Fruit fly (Drosophila melanogaster) whole organism, embryonic: ENCODE data around the gene Lgr1.

Experiments used
- Abd-B ChIP-seq: fragments of 200-800 bp; sonication (Bioruptor generic); optimal IDR thresholded peaks from 2 replicates; lab custom pipeline; 2018; ENCODE audit warnings: missing biosample characterization, mild to moderate bottlenecking, missing genetic modification characterization, moderate library complexity
- Ada2b ChIP-seq: fragments of 200-800 bp; sonication (Bioruptor generic); IDR thresholded peaks from 2 replicates; pipeline ENCODE4 v1.3.6; 2022; ENCODE audit warnings: missing biosample characterization, missing genetic modification characterization
- Adf1 ChIP-seq: fragments of 200-800 bp; sonication (Bioruptor generic); IDR thresholded peaks from 2 replicates; pipeline ENCODE4 v1.3.6; 2022; ENCODE audit warnings: missing biosample characterization, missing genetic modification characterization
- Atf6 ChIP-seq: fragments of 200-800 bp; sonication (Bioruptor generic); IDR thresholded peaks from 2 replicates; pipeline ENCODE4 v1.3.6; 2022; ENCODE audit warnings: missing biosample characterization, missing genetic modification characterization
- CG10209 ChIP-seq: fragments of 200-800 bp; sonication (Bioruptor generic); optimal IDR thresholded peaks from 3 replicates; lab custom pipeline; 2017; ENCODE audit warnings: missing biosample characterization, mild to moderate bottlenecking, missing genetic modification characterization, missing genetic modification reagents
- CG10543 ChIP-seq: fragments of 200-800 bp; sonication (Bioruptor generic); optimal IDR thresholded peaks from 3 replicates; lab custom pipeline; 2017; ENCODE audit warnings: missing biosample characterization, mild to moderate bottlenecking, missing genetic modification characterization, moderate library complexity
- CG11085 ChIP-seq: fragments of 200-800 bp; sonication (Bioruptor generic); IDR thresholded peaks from 2 replicates; pipeline ENCODE4 v1.3.6; 2022; ENCODE audit warnings: missing biosample characterization, missing genetic modification characterization
- CG11560 ChIP-seq: fragments of 200-800 bp; sonication (Bioruptor generic); IDR thresholded peaks from 3 replicates; pipeline ENCODE4 v1.3.6; 2022; ENCODE audit warnings: missing biosample characterization, missing genetic modification characterization
- CG12299 ChIP-seq: fragments of 200-800 bp; sonication (Bioruptor generic); optimal IDR thresholded peaks from 2 replicates; lab custom pipeline; 2018; ENCODE audit warnings: missing biosample characterization, mild to moderate bottlenecking, missing genetic modification characterization
- CG14050 ChIP-seq: fragments of 200-800 bp; sonication (Bioruptor generic); IDR thresholded peaks from 3 replicates; pipeline ENCODE4 v1.3.6; 2022; ENCODE audit warnings: missing biosample characterization, missing genetic modification characterization
- CG14441 ChIP-seq: fragments of 200-800 bp; sonication (Bioruptor generic); IDR thresholded peaks from 2 replicates; pipeline ENCODE4 v1.3.6; 2022; ENCODE audit warnings: missing biosample characterization, missing genetic modification characterization
- CG17802 ChIP-seq: fragments of 200-800 bp; sonication (Bioruptor generic); optimal IDR thresholded peaks from 2 replicates; lab custom pipeline; 2018; ENCODE audit warnings: missing biosample characterization, mild to moderate bottlenecking, missing genetic modification characterization, moderate library complexity
- CG33557 ChIP-seq: fragments of 200-800 bp; sonication (Bioruptor generic); optimal IDR thresholded peaks from 2 replicates; lab custom pipeline; 2019; ENCODE audit warnings: missing biosample characterization, mild to moderate bottlenecking, missing genetic modification characterization, moderate library complexity
- CG3847 ChIP-seq: fragments of 200-800 bp; sonication (Bioruptor generic); IDR thresholded peaks from 2 replicates; pipeline ENCODE4 v1.3.6; 2022; ENCODE audit warnings: missing biosample characterization, missing genetic modification characterization
- CG4404 ChIP-seq: fragments of 200-800 bp; sonication (Bioruptor generic); IDR thresholded peaks from 2 replicates; pipeline ENCODE4 v1.3.6; 2022; ENCODE audit warnings: missing biosample characterization, missing genetic modification characterization
- CG5245 ChIP-seq: fragments of 200-800 bp; sonication (Bioruptor generic); optimal IDR thresholded peaks from 3 replicates; lab custom pipeline; 2016; ENCODE audit warnings: missing biosample characterization, missing genetic modification characterization
- CG6765 ChIP-seq: fragments of 200-800 bp; sonication (Bioruptor generic); optimal IDR thresholded peaks from 3 replicates; lab custom pipeline; 2017; ENCODE audit warnings: missing biosample characterization, mild to moderate bottlenecking, missing genetic modification characterization
- CG6813 ChIP-seq: fragments of 200-800 bp; sonication (Bioruptor generic); optimal IDR thresholded peaks from 2 replicates; lab custom pipeline; 2017; ENCODE audit warnings: missing biosample characterization, missing genetic modification characterization, mild to moderate bottlenecking, moderate library complexity, missing genetic modification reagents
- CG7556 ChIP-seq: fragments of 200-800 bp; sonication (Bioruptor generic); optimal IDR thresholded peaks from 2 replicates; lab custom pipeline; 2017; ENCODE audit warnings: missing biosample characterization, mild to moderate bottlenecking, missing genetic modification characterization
- CG7786 ChIP-seq: fragments of 200-800 bp; sonication (Bioruptor generic); optimal IDR thresholded peaks from 2 replicates; lab custom pipeline; 2016; ENCODE audit warnings: missing biosample characterization, missing genetic modification characterization
- CG7928 ChIP-seq: fragments of 200-800 bp; sonication (Bioruptor generic); optimal IDR thresholded peaks from 2 replicates; lab custom pipeline; 2017; ENCODE audit warnings: missing biosample characterization, mild to moderate bottlenecking, missing genetic modification characterization
- CG7987 ChIP-seq: fragments of 200-800 bp; sonication (Bioruptor generic); optimal IDR thresholded peaks from 2 replicates; lab custom pipeline; 2018; ENCODE audit warnings: missing biosample characterization, mild to moderate bottlenecking, missing genetic modification characterization, moderate library complexity
- Dek ChIP-seq: fragments of 200-800 bp; sonication (Bioruptor generic); optimal IDR thresholded peaks from 3 replicates; lab custom pipeline; 2019; ENCODE audit warnings: missing biosample characterization, mild to moderate bottlenecking, missing genetic modification characterization, moderate library complexity
- Dip2 ChIP-seq: fragments of 200-800 bp; sonication (Bioruptor generic); IDR thresholded peaks from 2 replicates; pipeline ENCODE4 v1.3.6; 2022; ENCODE audit warnings: missing biosample characterization, missing genetic modification characterization
- Doc3 ChIP-seq: fragments of 200-800 bp; sonication (Bioruptor generic); IDR thresholded peaks from 3 replicates; pipeline ENCODE4 v1.3.6; 2022; ENCODE audit warnings: missing biosample characterization, missing genetic modification characterization; ENCODE audit not compliant: partially characterized antibody
- E2f2 ChIP-seq: fragments of 200-800 bp; sonication (Bioruptor generic); IDR thresholded peaks from 2 replicates; pipeline ENCODE4 v1.3.6; 2022; ENCODE audit warnings: missing biosample characterization, missing genetic modification characterization
- Hr78 ChIP-seq, 2 experiments: fragments of 200-800 bp in 1 of 2; fragments of >200 bp in 1 of 2; sonication (Bioruptor generic) in 1 of 2; optimal IDR thresholded peaks; 2 replicates each; lab custom pipeline; 2017 to 2019; ENCODE audit warnings: missing biosample characterization in 2 of 2, missing genetic modification characterization in 2 of 2, mild to moderate bottlenecking in 1 of 2, moderate library complexity in 1 of 2
- MBD-R2 ChIP-seq: fragments of 200-800 bp; sonication (Bioruptor generic); IDR thresholded peaks from 2 replicates; pipeline ENCODE4 v1.3.6; 2022; ENCODE audit warnings: missing biosample characterization, missing genetic modification characterization
- Med ChIP-seq: fragments of 200-800 bp; sonication (Bioruptor generic); peaks from one replicate; lab custom pipeline; 2016; ENCODE audit warnings: missing biosample characterization, missing genetic modification characterization, mild to moderate bottlenecking, inconsistent platforms, moderate library complexity
- NK7.1 ChIP-seq: fragments of 200-800 bp; sonication (Bioruptor generic); optimal IDR thresholded peaks from 3 replicates; lab custom pipeline; 2016; ENCODE audit warnings: missing biosample characterization, missing genetic modification characterization
- Nf-YB ChIP-seq: fragments of 200-800 bp; sonication (Bioruptor generic); optimal IDR thresholded peaks from 3 replicates; lab custom pipeline; 2019; ENCODE audit warnings: missing biosample characterization, mild to moderate bottlenecking, missing genetic modification characterization, moderate library complexity
- cato ChIP-seq: fragments of 200-800 bp; sonication (Bioruptor generic); optimal IDR thresholded peaks from 2 replicates; lab custom pipeline; 2016; ENCODE audit warnings: missing biosample characterization, missing genetic modification characterization, borderline replicate concordance
- chif ChIP-seq, 2 experiments: fragments of 200-800 bp; sonication (Bioruptor generic); optimal IDR thresholded peaks; 3 replicates each; lab custom pipeline; 2016; ENCODE audit warnings: missing biosample characterization in 2 of 2, missing genetic modification characterization in 2 of 2
- corto ChIP-seq: fragments of 200-800 bp; sonication (Bioruptor generic); optimal IDR thresholded peaks from 2 replicates; lab custom pipeline; 2016; ENCODE audit warnings: missing biosample characterization, mild to moderate bottlenecking, missing genetic modification characterization, moderate library complexity
- dmrt99B ChIP-seq: fragments of 200-800 bp; sonication (Bioruptor generic); optimal IDR thresholded peaks from 2 replicates; lab custom pipeline; 2018; ENCODE audit warnings: missing biosample characterization, mild to moderate bottlenecking, missing genetic modification characterization, moderate library complexity
- gcm ChIP-seq: fragments of 200-800 bp; sonication (Bioruptor generic); optimal IDR thresholded peaks from 2 replicates; lab custom pipeline; 2019; ENCODE audit warnings: missing biosample characterization, mild to moderate bottlenecking, missing genetic modification characterization, moderate library complexity
- hkb ChIP-seq, 2 experiments: fragments of 200-800 bp in 1 of 2; fragments of >200 bp in 1 of 2; sonication (Bioruptor generic) in 1 of 2; IDR thresholded peaks in 1 of 2; optimal IDR thresholded peaks in 1 of 2; 2 replicates each; pipeline versions ENCODE4 v1.3.6 to Lab custom; 2017 to 2022; ENCODE audit warnings: missing biosample characterization in 1 of 2, missing genetic modification characterization in 1 of 2
- kay ChIP-seq: fragments of 200-800 bp; sonication (Bioruptor generic); optimal IDR thresholded peaks from 2 replicates; lab custom pipeline; 2016; ENCODE audit warnings: missing biosample characterization, missing genetic modification characterization
- ken ChIP-seq: fragments of 200-800 bp; sonication (Bioruptor generic); IDR thresholded peaks from 3 replicates; pipeline ENCODE4 v1.3.6; 2022; ENCODE audit warnings: missing biosample characterization, missing genetic modification characterization
- p53 ChIP-seq: fragments of 200-800 bp; sonication (Bioruptor generic); optimal IDR thresholded peaks from 2 replicates; lab custom pipeline; 2016; ENCODE audit warnings: missing biosample characterization, missing genetic modification characterization
- pan ChIP-seq, 4 experiments: fragments of >200 bp in 3 of 4; fragments of 200-800 bp in 1 of 4; sonication (Bioruptor generic) in 1 of 4; optimal IDR thresholded peaks in 3 of 4; IDR thresholded peaks in 1 of 4; 2 replicates each; pipeline versions ENCODE4 v1.3.6 to Lab custom; 2017 to 2022; ENCODE audit warnings: missing biosample characterization in 2 of 4, missing genetic modification characterization in 2 of 4, mixed read lengths in 1 of 4
- run ChIP-seq: fragments of 200-800 bp; sonication (Bioruptor generic); optimal IDR thresholded peaks from 3 replicates; lab custom pipeline; 2018; ENCODE audit warnings: missing biosample characterization, mild to moderate bottlenecking, missing genetic modification characterization
- scrt ChIP-seq: fragments of 200-800 bp; sonication (Bioruptor generic); optimal IDR thresholded peaks from 2 replicates; lab custom pipeline; 2018; ENCODE audit warnings: missing biosample characterization, mild to moderate bottlenecking, missing genetic modification characterization, moderate library complexity
- sr ChIP-seq: fragments of 200-800 bp; sonication (Bioruptor generic); IDR thresholded peaks from 3 replicates; pipeline ENCODE4 v1.3.6; 2022; ENCODE audit warnings: missing biosample characterization, missing genetic modification characterization
- trem ChIP-seq: fragments of 200-800 bp; optimal IDR thresholded peaks from 3 replicates; lab custom pipeline; 2019; ENCODE audit warnings: missing biosample characterization, mild to moderate bottlenecking, missing genetic modification characterization, moderate library complexity
- ttk ChIP-seq: fragments of 200-800 bp; sonication (Bioruptor generic); IDR thresholded peaks from 2 replicates; pipeline ENCODE4 v2.1.2; 2022; ENCODE audit warnings: missing biosample characterization, missing genetic modification characterization
- zen2 ChIP-seq: fragments of 200-800 bp; sonication (Bioruptor generic); IDR thresholded peaks from 3 replicates; pipeline ENCODE4 v1.3.6; 2022; ENCODE audit warnings: missing biosample characterization, missing genetic modification characterization; ENCODE audit not compliant: partially characterized antibody

The Lgr1 gene

dm6 chr3R:17703691-17704537, 21.7 kb upstream of the Lgr1 start (continued):
- peak; percentile 97 for TF ChIP-seq MBD-R2 (GFP tag; lab: Robert Waterston, UW)
- TF ChIP-seq CG7786 (GFP tag; lab: Kevin White, UChicago) = peak; percentile 99
- peak; percentile 95 for TF ChIP-seq CG4404 (GFP tag; lab: Robert Waterston, UW)
- TF ChIP-seq Atf6 (GFP tag; lab: Robert Waterston, UW) = peak; percentile 99
- TF ChIP-seq pan (optimal IDR thresholded peaks at IDR 0.05; lab: Kevin White, UChicago) = no peak
- TF ChIP-seq pan (GFP tag; optimal IDR thresholded peaks at IDR 0.05 in 1 of 2, IDR thresholded peaks at IDR 0.05 in 1 of 2) = peak in 1 of 2 experiments; percentile 99
- peak; percentile 95 for TF ChIP-seq CG6765
- peak; percentile 99 for TF ChIP-seq Ada2b
- TF ChIP-seq gcm (GFP tag; lab: Kevin White, UChicago) = peak; percentile 99
- peak; percentile 88 for TF ChIP-seq CG33557 (GFP tag; lab: Kevin White, UChicago)
- TF ChIP-seq ttk (GFP tag; lab: Robert Waterston, UW) = peak; percentile 99
- TF ChIP-seq CG3847 (GFP tag; lab: Robert Waterston, UW) = peak; percentile 98
- peak; percentile 99 for TF ChIP-seq CG14050
- TF ChIP-seq Doc3 (GFP tag; lab: Robert Waterston, UW) = no peak
- TF ChIP-seq CG6813 (GFP tag; lab: Kevin White, UChicago) = peak; percentile 98
- peak; percentile 99 for TF ChIP-seq NK7.1 (GFP tag; lab: Kevin White, UChicago)
- TF ChIP-seq zen2 (GFP tag; lab: Robert Waterston, UW) = no peak
- TF ChIP-seq CG11085 (GFP tag; lab: Robert Waterston, UW) = peak; percentile 97
- TF ChIP-seq trem (tag; lab: Kevin White, UChicago) = peak; percentile 96
- peak; percentile 91 for TF ChIP-seq Adf1
- TF ChIP-seq CG7928 = peak; percentile 81
- peak; percentile 96 for TF ChIP-seq scrt
- peak; percentile 97 for TF ChIP-seq p53 (GFP tag; lab: Kevin White, UChicago)
- peak; percentile 100 for TF ChIP-seq corto (GFP tag; lab: Kevin White, UChicago)
- TF ChIP-seq CG17802 (tag; lab: Kevin White, UChicago) = peak; percentile 93
- TF ChIP-seq Med = peak; percentile 100
- peak in 1 of 2 experiments; percentile 94 for TF ChIP-seq Hr78 (GFP tag; optimal IDR thresholded peaks at IDR 0.05; lab: Kevin White, UChicago)
- TF ChIP-seq sr (GFP tag; lab: Robert Waterston, UW) = peak; percentile 97
- peak; percentile 96 for TF ChIP-seq CG12299
- TF ChIP-seq CG10209 (GFP tag; lab: Kevin White, UChicago) = peak; percentile 99
- peak; percentile 99 for TF ChIP-seq dmrt99B (tag; lab: Kevin White, UChicago)
- TF ChIP-seq Nf-YB (GFP tag; lab: Kevin White, UChicago) = peak; percentile 88
- peak; percentile 89 for TF ChIP-seq E2f2 (GFP tag; lab: Robert Waterston, UW)
- TF ChIP-seq chif (GFP tag; optimal IDR thresholded peaks at IDR 0.05; lab: Kevin White, UChicago) = peak; percentile 99
- TF ChIP-seq CG11560 = peak; percentile 93
- peak; percentile 99 for TF ChIP-seq Abd-B (GFP tag; lab: Kevin White, UChicago)
- TF ChIP-seq CG7556 = peak; percentile 99
- TF ChIP-seq CG7987 = peak; percentile 94
- TF ChIP-seq hkb (optimal IDR thresholded peaks at IDR 0.05; lab: Kevin White, UChicago) = no peak
- TF ChIP-seq hkb (GFP tag; IDR thresholded peaks at IDR 0.05; lab: Robert Waterston, UW) = peak; percentile 99
- TF ChIP-seq Dek (tag; lab: Kevin White, UChicago) = peak; percentile 98
- TF ChIP-seq kay (GFP tag; lab: Kevin White, UChicago) = peak; percentile 99
- peak; percentile 99 for TF ChIP-seq CG5245 (GFP tag; lab: Kevin White, UChicago)
- TF ChIP-seq Dip2 (GFP tag; lab: Robert Waterston, UW) = peak; percentile 70
- peak; percentile 99 for TF ChIP-seq cato (GFP tag; lab: Kevin White, UChicago)
- peak; percentile 98 for TF ChIP-seq run (tag; lab: Kevin White, UChicago)
- TF ChIP-seq CG10543 (GFP tag; lab: Kevin White, UChicago) = peak; percentile 98
- TF ChIP-seq CG14441 (GFP tag; lab: Robert Waterston, UW) = peak; percentile 99
- TF ChIP-seq ken (GFP tag; lab: Robert Waterston, UW) = peak; percentile 99
